Fruit fly (Drosophila melanogaster): ENCODE data around the gene Hr39.

Hr39 gene

DNA sequence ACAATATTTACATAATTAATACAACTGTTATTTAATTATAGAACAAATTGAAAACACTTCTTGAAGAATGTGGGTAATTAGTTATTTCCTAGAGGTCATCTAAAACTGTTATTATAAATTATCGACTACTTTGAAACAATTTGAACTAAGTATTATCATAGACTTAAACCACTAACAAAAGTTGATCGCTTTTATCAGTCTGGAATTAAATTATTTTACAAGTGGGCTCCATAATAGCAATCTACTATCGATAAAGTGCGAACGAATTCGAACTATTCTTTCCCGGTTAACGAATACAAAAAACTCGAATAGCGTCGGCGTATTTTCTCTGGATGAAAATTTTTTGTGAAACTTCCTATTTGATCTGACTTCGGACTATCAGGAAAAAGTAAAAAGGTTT lies 417 bp upstream of the Hr39 start, which contains the start of gene CG31626:
CG31626 (minus strand) TSS at position 101 of the 400 bp plus-strand sequence.
- TF ChIP-seq brk (GFP tag; optimal IDR thresholded peaks at IDR 0.05) (no peak), dmrt93B (GFP tag; optimal IDR thresholded peaks at IDR 0.05) (no peak), N (GFP tag; optimal IDR thresholded peaks at IDR 0.05) (no peak), CrebA (GFP tag; optimal IDR thresholded peaks at IDR 0.05; ENCODE audit: borderline replicate concordance) (no peak), lola (GFP tag; optimal IDR thresholded peaks at IDR 0.05) (no peak), Hnf4 (GFP tag; optimal IDR thresholded peaks at IDR 0.05) (no peak), jim (GFP tag; optimal IDR thresholded peaks at IDR 0.05) (no peak)

DNA sequence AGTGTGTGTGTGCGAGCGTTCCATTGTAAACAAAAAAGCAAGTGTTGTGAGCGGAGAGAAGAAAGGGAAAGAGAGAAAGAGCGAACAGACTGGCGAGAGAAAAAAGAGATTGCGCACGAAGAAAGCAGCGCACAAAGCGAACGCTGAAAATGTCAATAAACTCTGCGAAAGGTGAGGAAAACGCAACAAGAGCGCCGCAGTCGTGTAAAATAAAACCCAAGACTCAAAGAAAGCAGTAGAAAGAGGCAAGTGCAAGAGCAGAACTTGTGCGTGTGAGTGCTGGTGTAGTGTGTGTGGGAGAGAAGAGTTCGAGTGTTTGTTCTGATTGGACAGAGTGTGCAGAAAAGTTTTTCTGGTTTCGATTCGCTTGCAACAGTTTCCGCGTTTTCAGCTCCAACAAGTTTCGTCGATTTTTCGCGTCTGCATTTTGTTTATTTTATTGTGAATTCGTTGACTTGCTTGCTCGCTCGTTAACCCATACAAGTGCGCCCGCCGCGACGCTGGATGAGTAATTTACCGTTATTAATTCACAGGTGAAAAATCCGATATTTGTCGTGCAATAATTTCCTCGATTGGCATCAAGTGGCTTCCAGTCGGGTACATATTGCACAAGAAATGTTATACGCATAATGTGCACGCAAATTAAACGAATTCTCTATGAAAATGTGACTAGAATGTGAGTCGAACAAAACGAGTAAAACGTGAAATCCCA lies 854 bp downstream of the Hr39 start:
- no peak for TF ChIP-seq lola (GFP tag; optimal IDR thresholded peaks at IDR 0.05)
- TF ChIP-seq OdsH (GFP tag; optimal IDR thresholded peaks at IDR 0.05), result no peak
- peak; percentile 11 for TF ChIP-seq jim (GFP tag; optimal IDR thresholded peaks at IDR 0.05)
- TF ChIP-seq sage (GFP tag; optimal IDR thresholded peaks at IDR 0.05), result peak; percentile 48
- no peak for TF ChIP-seq dmrt93B (GFP tag; optimal IDR thresholded peaks at IDR 0.05)
- TF ChIP-seq ey (GFP tag; optimal IDR thresholded peaks at IDR 0.05), result no peak
- peak; percentile 75 for TF ChIP-seq Rel (GFP tag; optimal IDR thresholded peaks at IDR 0.05)
- peak; percentile 24 for TF ChIP-seq Rel (tag; optimal IDR thresholded peaks at IDR 0.05)
- TF ChIP-seq dl (GFP tag; optimal IDR thresholded peaks at IDR 0.05; ENCODE audit: insufficient read depth in 1 of 2, partially characterized antibody in 2 of 2), result peak; percentile 62 to 73
- no peak for TF ChIP-seq sv (GFP tag; optimal IDR thresholded peaks at IDR 0.05)
- TF ChIP-seq fru (GFP tag; optimal IDR thresholded peaks at IDR 0.05), result no peak
- peak; percentile 65 for TF ChIP-seq tai (GFP tag; optimal IDR thresholded peaks at IDR 0.05)
- no peak for TF ChIP-seq usp (GFP tag; optimal IDR thresholded peaks at IDR 0.05)
- TF ChIP-seq Vsx2 (GFP tag; optimal IDR thresholded peaks at IDR 0.05; ENCODE audit: partially characterized antibody), result peak; percentile 72
- peak; percentile 13 for TF ChIP-seq Hnf4 (GFP tag; optimal IDR thresholded peaks at IDR 0.05)
- no peak for TF ChIP-seq woc (GFP tag; optimal IDR thresholded peaks at IDR 0.05)
- TF ChIP-seq brk (GFP tag; optimal IDR thresholded peaks at IDR 0.05), result no peak
- TF ChIP-seq Myc (optimal IDR thresholded peaks at IDR 0.05), result no peak
- TF ChIP-seq psq (GFP tag; optimal IDR thresholded peaks at IDR 0.05), result peak; percentile 99
- TF ChIP-seq Jra (GFP tag; optimal IDR thresholded peaks at IDR 0.05), result peak; percentile 6
- no peak for TF ChIP-seq CrebA (GFP tag; optimal IDR thresholded peaks at IDR 0.05; ENCODE audit: borderline replicate concordance)
- TF ChIP-seq dsf (GFP tag; optimal IDR thresholded peaks at IDR 0.05; ENCODE audit: borderline replicate concordance), result no peak
- peak; percentile 18 for TF ChIP-seq rgr (GFP tag; optimal IDR thresholded peaks at IDR 0.05)
- TF ChIP-seq HLH106 (tag; optimal IDR thresholded peaks at IDR 0.05), result no peak
- no peak for TF ChIP-seq N (GFP tag; optimal IDR thresholded peaks at IDR 0.05)
- no peak for TF ChIP-seq br (GFP tag; optimal IDR thresholded peaks at IDR 0.05)
- TF ChIP-seq foxo (GFP tag; optimal IDR thresholded peaks at IDR 0.05), result peak in 1 of 2 experiments; percentile 64
- TF ChIP-seq Hr83 (GFP tag; optimal IDR thresholded peaks at IDR 0.05; ENCODE audit: poor library complexity, severe bottlenecking), result peak; percentile 63
- TF ChIP-seq CG9705 (GFP tag; optimal IDR thresholded peaks at IDR 0.05), result no peak
- no peak for TF ChIP-seq Dfd (GFP tag; optimal IDR thresholded peaks at IDR 0.05)
- TF ChIP-seq Dif (GFP tag; optimal IDR thresholded peaks at IDR 0.05; ENCODE audit: partially characterized antibody), result peak; percentile 86
- no peak for TF ChIP-seq Hr78 (GFP tag; optimal IDR thresholded peaks at IDR 0.05)
- TF ChIP-seq pan (optimal IDR thresholded peaks at IDR 0.05), result no peak
- peak; percentile 18 for TF ChIP-seq CG32264 (GFP tag; optimal IDR thresholded peaks at IDR 0.05)
- TF ChIP-seq GATAd (GFP tag; optimal IDR thresholded peaks at IDR 0.05), result no peak
- TF ChIP-seq Abd-B (GFP tag; optimal IDR thresholded peaks at IDR 0.05), result no peak
- no peak for TF ChIP-seq Mio (GFP tag; optimal IDR thresholded peaks at IDR 0.05)
- peak; percentile 40 for TF ChIP-seq h (GFP tag; optimal IDR thresholded peaks at IDR 0.05)
- TF ChIP-seq Sp1 (GFP tag; optimal IDR thresholded peaks at IDR 0.05), result no peak

All from whole organism, wandering third instar larva.